Worm (Caenorhabditis elegans): ENCODE measurements around the gene F56A8.4.

Gene F56A8.4

DNA sequence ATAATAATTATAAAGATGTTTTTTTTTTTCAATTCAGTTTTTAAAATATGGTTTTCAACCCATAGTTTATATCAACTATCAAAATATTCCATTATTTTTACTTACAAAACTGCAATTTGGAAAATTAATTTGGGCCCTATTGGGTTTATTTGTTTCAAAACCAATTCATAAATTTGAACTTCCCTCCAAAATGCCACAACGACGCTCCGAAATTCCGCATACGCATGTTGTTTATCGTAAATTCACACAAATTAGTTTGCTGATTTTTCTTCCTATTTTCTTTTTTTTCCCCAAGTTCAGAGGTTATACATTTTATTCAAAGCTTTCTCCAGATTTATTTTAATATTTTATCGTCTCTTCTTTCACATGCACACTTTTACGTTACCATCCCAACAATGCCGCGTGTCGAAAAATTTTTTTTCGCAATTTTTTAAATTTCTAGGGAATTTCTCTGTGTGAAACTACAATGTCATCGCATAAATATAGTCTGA, 6.6 kb upstream of the F56A8.4 start, which contains the start of gene F56A8.3 (continued):
- peak; percentile 4 for TF ChIP-seq jun-1 (tag; optimal IDR thresholded peaks at IDR 0.05)
- TF ChIP-seq egl-43 (GFP tag; IDR thresholded peaks at IDR 0.05) = no peak
- peak; percentile 36 for TF ChIP-seq F10B5.3 (tag; optimal IDR thresholded peaks at IDR 0.05)
- TF ChIP-seq nhr-237 (tag; optimal IDR thresholded peaks at IDR 0.05) = no peak
- TF ChIP-seq spr-3 (GFP tag; optimal IDR thresholded peaks at IDR 0.05) = no peak
- TF ChIP-seq attf-4 (tag; optimal IDR thresholded peaks at IDR 0.05) = no peak
- no peak for TF ChIP-seq F44E2.7 (GFP tag; IDR thresholded peaks at IDR 0.05)
- TF ChIP-seq dpl-1 (GFP tag; optimal IDR thresholded peaks at IDR 0.05) = peak; percentile 98
- TF ChIP-seq madf-5 (GFP tag; IDR thresholded peaks at IDR 0.05) = no peak
- no peak for TF ChIP-seq ceh-44 (GFP tag; IDR thresholded peaks at IDR 0.05)
- TF ChIP-seq ceh-20 (GFP tag; IDR thresholded peaks at IDR 0.05) = no peak
- TF ChIP-seq tra-1 (GFP tag; IDR thresholded peaks at IDR 0.05) = no peak
- no peak for TF ChIP-seq ztf-11 (tag; optimal IDR thresholded peaks at IDR 0.05)
- no peak for TF ChIP-seq spr-1 (tag; optimal IDR thresholded peaks at IDR 0.05)
- no peak for TF ChIP-seq mxl-3 (GFP tag; optimal IDR thresholded peaks at IDR 0.05)
- no peak for TF ChIP-seq Y75B8A.6 (GFP tag; IDR thresholded peaks at IDR 0.05)
- no peak for TF ChIP-seq nhr-41 (GFP tag; IDR thresholded peaks at IDR 0.05)
- no peak for TF ChIP-seq aha-1 (tag)
- no peak for TF ChIP-seq lin-1 (GFP tag; IDR thresholded peaks at IDR 0.05)
- TF ChIP-seq daf-16 (GFP tag; optimal IDR thresholded peaks at IDR 0.05) = no peak
- TF ChIP-seq daf-16 (tag; optimal IDR thresholded peaks at IDR 0.05) = peak; percentile 21
- peak; percentile 12 for TF ChIP-seq rbr-2 (tag; optimal IDR thresholded peaks at IDR 0.05)
- TF ChIP-seq snpc-1.2 (GFP tag; IDR thresholded peaks at IDR 0.05) = no peak
- no peak for TF ChIP-seq daf-12 (tag; optimal IDR thresholded peaks at IDR 0.05)
- TF ChIP-seq mdl-1 (tag; optimal IDR thresholded peaks at IDR 0.05) = no peak
- TF ChIP-seq unc-130 (GFP tag; optimal IDR thresholded peaks at IDR 0.05) = no peak
- TF ChIP-seq lir-3 (tag; optimal IDR thresholded peaks at IDR 0.05) = no peak
- TF ChIP-seq ZK546.5 (tag; optimal IDR thresholded peaks at IDR 0.05) = no peak
- TF ChIP-seq set-16 (GFP tag; IDR thresholded peaks at IDR 0.05) = no peak
- TF ChIP-seq madf-9 (GFP tag; conservative IDR thresholded peaks at IDR 0.05) = no peak
- peak; percentile 45 for TF ChIP-seq hmg-1.1 (GFP tag; IDR thresholded peaks at IDR 0.05)
- TF ChIP-seq lsy-2 (tag; optimal IDR thresholded peaks at IDR 0.05) = peak; percentile 37 to 86
- no peak for TF ChIP-seq saeg-2 (GFP tag; IDR thresholded peaks at IDR 0.05)
- TF ChIP-seq sdz-12 (GFP tag; optimal IDR thresholded peaks at IDR 0.05) = no peak
- TF ChIP-seq gei-8 (GFP tag; optimal IDR thresholded peaks at IDR 0.05) = no peak
- TF ChIP-seq nhr-28 (tag; optimal IDR thresholded peaks at IDR 0.05) = peak; percentile 38
- TF ChIP-seq mep-1 (tag; optimal IDR thresholded peaks at IDR 0.05) = no peak
- TF ChIP-seq nhr-76 (tag; optimal IDR thresholded peaks at IDR 0.05) = no peak
- TF ChIP-seq Y105C5A.15 (GFP tag; IDR thresholded peaks at IDR 0.05) = no peak
- no peak for TF ChIP-seq nhr-11 (tag; optimal IDR thresholded peaks at IDR 0.05)
- no peak for TF ChIP-seq tag-97 (GFP tag; IDR thresholded peaks at IDR 0.05)
- peak; percentile 99 for TF ChIP-seq T20F7.1 (GFP tag; optimal IDR thresholded peaks at IDR 0.05)
- peak; percentile 86 for TF ChIP-seq R02D3.7 (tag; optimal IDR thresholded peaks at IDR 0.05)
- no peak for TF ChIP-seq egl-27 (tag; optimal IDR thresholded peaks at IDR 0.05)
- peak; percentile 99 for TF ChIP-seq Y48G9A.11 (GFP tag; IDR thresholded peaks at IDR 0.05)
- TF ChIP-seq Y5F2A.4 (GFP tag; optimal IDR thresholded peaks at IDR 0.05) = no peak
- TF ChIP-seq lim-7 (GFP tag; IDR thresholded peaks at IDR 0.05) = no peak
- TF ChIP-seq nhr-10 (tag; optimal IDR thresholded peaks at IDR 0.05) = no peak
- TF ChIP-seq F49E8.2 (tag; optimal IDR thresholded peaks at IDR 0.05; ENCODE audit: borderline replicate concordance) = no peak
- no peak for TF ChIP-seq dmd-8 (GFP tag; IDR thresholded peaks at IDR 0.05)
- no peak for TF ChIP-seq lin-15B (tag; optimal IDR thresholded peaks at IDR 0.05)
- no peak for TF ChIP-seq daf-19 (GFP tag; conservative IDR thresholded peaks at IDR 0.05)
- no peak for TF ChIP-seq ceh-28 (tag; optimal IDR thresholded peaks at IDR 0.05)
- TF ChIP-seq nhr-6 (tag; optimal IDR thresholded peaks at IDR 0.05) = peak; percentile 80
